Fruit fly (Drosophila melanogaster) whole organism: Measurements from ENCODE around the gene CG5068.

Source experiments
- Dll ChIP-seq: fragments of >200 bp; optimal IDR thresholded peaks from 2 replicates; lab custom pipeline; 2017
- EcR ChIP-seq, 2 experiments: fragments of >200 bp; optimal IDR thresholded peaks; 2 replicates each; lab custom pipeline; 2017; ENCODE audit warnings: missing biosample characterization in 2 of 2, missing genetic modification characterization in 2 of 2, missing genetic modification reagents in 2 of 2
- pan ChIP-seq: fragments of >200 bp; optimal IDR thresholded peaks from 2 replicates; lab custom pipeline; 2017
- psq ChIP-seq: fragments of >200 bp; optimal IDR thresholded peaks from 2 replicates; lab custom pipeline; 2017

DNA sequence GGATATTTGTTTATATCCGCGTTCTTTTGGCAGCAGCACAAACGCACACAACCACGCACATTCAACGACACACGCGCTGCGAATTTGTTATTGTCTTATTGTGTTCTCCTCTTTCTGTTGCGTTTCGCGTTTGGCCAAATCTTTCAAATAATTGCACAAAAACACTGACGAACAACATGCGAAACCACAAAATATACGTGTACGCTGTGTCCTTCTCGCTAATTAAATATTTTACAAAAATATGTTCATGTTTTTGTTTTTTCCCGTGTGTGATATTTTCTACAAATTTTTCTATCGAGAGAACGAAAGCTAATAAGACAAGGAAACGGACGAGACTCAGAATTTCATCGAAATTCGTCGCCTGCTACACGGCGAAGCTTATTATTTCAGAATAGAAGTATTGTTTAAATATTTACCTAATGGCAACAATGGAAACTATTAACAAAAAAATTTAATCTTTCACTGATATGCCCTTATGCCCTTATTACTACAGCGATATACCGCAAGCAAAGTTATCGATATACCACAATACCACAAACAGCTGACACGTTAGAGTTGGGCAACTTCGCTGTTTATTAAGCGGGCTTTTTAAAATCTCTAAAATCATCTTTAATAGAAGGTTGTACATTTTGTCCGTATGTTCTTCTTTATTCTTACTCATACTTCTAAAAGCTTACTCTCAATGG is 32.4 kb upstream of the CG5068 start, which contains the start of the genes CG43783 and orb2:
- no peak for TF ChIP-seq pan (lab: Kevin White, UChicago)
- TF ChIP-seq psq, result no peak
- TF ChIP-seq EcR (GFP tag; optimal IDR thresholded peaks at IDR 0.05; lab: Kevin White, UChicago), result no peak
- no peak for TF ChIP-seq Dll (lab: Kevin White, UChicago)
